Fruit fly (Drosophila melanogaster) whole organism, embryonic: ENCODE data around the gene CG2962.

ENCODE experiments used
- Adf1 ChIP-seq: fragments of 200-800 bp; sonication (Bioruptor generic); IDR thresholded peaks from 2 replicates; pipeline ENCODE4 v1.3.6; 2022; ENCODE audit warnings: missing biosample characterization, missing genetic modification characterization
- Asciz ChIP-seq: fragments of 200-800 bp; sonication (Bioruptor generic); optimal IDR thresholded peaks from 2 replicates; lab custom pipeline; 2017; ENCODE audit warnings: missing biosample characterization, mild to moderate bottlenecking, missing genetic modification characterization, missing genetic modification reagents
- Awh ChIP-seq: fragments of 200-800 bp; sonication (Bioruptor generic); IDR thresholded peaks from 2 replicates; pipeline ENCODE4, ENCODE4 v1.3.6; 2022; ENCODE audit warnings: missing biosample characterization, missing genetic modification characterization
- Bgb ChIP-seq: fragments of 200-800 bp; sonication (Bioruptor generic); IDR thresholded peaks from 2 replicates; pipeline ENCODE4 v1.3.6; 2022; ENCODE audit warnings: missing biosample characterization, missing genetic modification characterization; ENCODE audit not compliant: partially characterized antibody
- CG10543 ChIP-seq: fragments of 200-800 bp; sonication (Bioruptor generic); optimal IDR thresholded peaks from 3 replicates; lab custom pipeline; 2017; ENCODE audit warnings: missing biosample characterization, mild to moderate bottlenecking, missing genetic modification characterization, moderate library complexity
- CG11085 ChIP-seq: fragments of 200-800 bp; sonication (Bioruptor generic); IDR thresholded peaks from 2 replicates; pipeline ENCODE4 v1.3.6; 2022; ENCODE audit warnings: missing biosample characterization, missing genetic modification characterization
- CG11723 ChIP-seq: fragments of 200-800 bp; sonication (Bioruptor generic); optimal IDR thresholded peaks from 2 replicates; lab custom pipeline; 2017; ENCODE audit warnings: missing biosample characterization, mild to moderate bottlenecking, missing genetic modification characterization
- CG12744 ChIP-seq: fragments of 200-800 bp; sonication (Bioruptor generic); optimal IDR thresholded peaks from 2 replicates; lab custom pipeline; 2016; ENCODE audit warnings: missing biosample characterization, missing genetic modification characterization
- CG13123 ChIP-seq: fragments of 200-800 bp; sonication (Bioruptor generic); optimal IDR thresholded peaks from 2 replicates; lab custom pipeline; 2016; ENCODE audit warnings: missing biosample characterization, missing genetic modification characterization
- CG15479 ChIP-seq: fragments of 200-800 bp; sonication (Bioruptor generic); optimal IDR thresholded peaks from 3 replicates; lab custom pipeline; 2019; ENCODE audit warnings: missing biosample characterization, mild to moderate bottlenecking, missing genetic modification characterization, moderate library complexity
- CG2199 ChIP-seq: fragments of 200-800 bp; sonication (Bioruptor generic); IDR thresholded peaks from 3 replicates; pipeline ENCODE4 v1.3.6; 2022; ENCODE audit warnings: missing biosample characterization, missing genetic modification characterization
- CG33213 ChIP-seq: fragments of 200-800 bp; sonication (Bioruptor generic); optimal IDR thresholded peaks from 3 replicates; lab custom pipeline; 2016; ENCODE audit warnings: missing biosample characterization, missing genetic modification characterization
- CG34376 ChIP-seq: fragments of 200-800 bp; sonication (Bioruptor generic); optimal IDR thresholded peaks from 2 replicates; lab custom pipeline; 2018; ENCODE audit warnings: missing biosample characterization, mild to moderate bottlenecking, missing genetic modification characterization
- CG4328 ChIP-seq: fragments of 200-800 bp; sonication (Bioruptor generic); optimal IDR thresholded peaks from 3 replicates; lab custom pipeline; 2017; ENCODE audit warnings: missing biosample characterization, missing genetic modification reagents, missing genetic modification characterization
- CG6272 ChIP-seq: fragments of 200-800 bp; sonication (Bioruptor generic); IDR thresholded peaks from 2 replicates; pipeline ENCODE4 v1.3.6; 2022; ENCODE audit warnings: missing biosample characterization, missing genetic modification characterization
- CG7786 ChIP-seq: fragments of 200-800 bp; sonication (Bioruptor generic); optimal IDR thresholded peaks from 2 replicates; lab custom pipeline; 2016; ENCODE audit warnings: missing biosample characterization, missing genetic modification characterization
- CG8281 ChIP-seq: fragments of 200-800 bp; sonication (Bioruptor generic); optimal IDR thresholded peaks from 2 replicates; lab custom pipeline; 2018; ENCODE audit warnings: missing biosample characterization, mild to moderate bottlenecking, missing genetic modification characterization, moderate library complexity
- CG8388 ChIP-seq: fragments of 200-800 bp; sonication (Bioruptor generic); optimal IDR thresholded peaks from 2 replicates; lab custom pipeline; 2019; ENCODE audit warnings: missing biosample characterization, mild to moderate bottlenecking, missing genetic modification characterization, moderate library complexity
- CG9932 ChIP-seq: fragments of 200-800 bp; sonication (Bioruptor generic); IDR thresholded peaks from 2 replicates; pipeline ENCODE4 v1.3.6; 2022; ENCODE audit warnings: missing biosample characterization, missing genetic modification characterization
- CHES-1-like ChIP-seq: fragments of 200-800 bp; sonication (Bioruptor generic); optimal IDR thresholded peaks from 2 replicates; lab custom pipeline; 2016; ENCODE audit warnings: missing biosample characterization, missing genetic modification characterization
- D ChIP-seq, 2 experiments: fragments of 200-800 bp in 1 of 2; fragments of >200 bp in 1 of 2; sonication (Bioruptor generic) in 1 of 2; optimal IDR thresholded peaks; 2 replicates in 1 of 2; 3 replicates in 1 of 2; lab custom pipeline; 2017; ENCODE audit warnings: mild to moderate bottlenecking in 1 of 2, missing biosample characterization in 1 of 2, missing genetic modification characterization in 1 of 2, missing genetic modification reagents in 1 of 2
- Dip2 ChIP-seq: fragments of 200-800 bp; sonication (Bioruptor generic); IDR thresholded peaks from 2 replicates; pipeline ENCODE4 v1.3.6; 2022; ENCODE audit warnings: missing biosample characterization, missing genetic modification characterization
- Doc2 ChIP-seq: fragments of 200-800 bp; sonication (Bioruptor generic); IDR thresholded peaks from 2 replicates; pipeline ENCODE4 v1.3.6; 2022; ENCODE audit warnings: missing biosample characterization, missing genetic modification characterization
- Drgx ChIP-seq: fragments of 200-800 bp; sonication (Bioruptor generic); IDR thresholded peaks from 2 replicates; pipeline ENCODE4 v1.3.6; 2022; ENCODE audit warnings: missing biosample characterization, missing genetic modification characterization
- Ets97D ChIP-seq: fragments of 200-800 bp; sonication (Bioruptor generic); optimal IDR thresholded peaks from 3 replicates; lab custom pipeline; 2016; ENCODE audit warnings: missing biosample characterization, missing genetic modification characterization
- H2.0 ChIP-seq: fragments of 200-800 bp; sonication (Bioruptor generic); IDR thresholded peaks from 2 replicates; pipeline ENCODE4 v1.3.6; 2022; ENCODE audit warnings: missing biosample characterization, missing genetic modification characterization
- Max ChIP-seq: fragments of 200-800 bp; sonication (Bioruptor generic); optimal IDR thresholded peaks from 2 replicates; lab custom pipeline; 2016; ENCODE audit warnings: missing biosample characterization, mild to moderate bottlenecking, missing genetic modification characterization
- NK7.1 ChIP-seq: fragments of 200-800 bp; sonication (Bioruptor generic); optimal IDR thresholded peaks from 3 replicates; lab custom pipeline; 2016; ENCODE audit warnings: missing biosample characterization, missing genetic modification characterization
- Ptx1 ChIP-seq: fragments of 200-800 bp; sonication (Bioruptor generic); IDR thresholded peaks from 2 replicates; pipeline ENCODE4 v1.3.6; 2022; ENCODE audit warnings: missing biosample characterization, missing genetic modification characterization
- Six4 ChIP-seq: fragments of 200-800 bp; sonication (Bioruptor generic); optimal IDR thresholded peaks from 2 replicates; lab custom pipeline; 2016; ENCODE audit warnings: missing biosample characterization, missing genetic modification characterization
- Sry-δ ChIP-seq: fragments of 200-800 bp; sonication (Bioruptor generic); optimal IDR thresholded peaks from 2 replicates; lab custom pipeline; 2016; ENCODE audit warnings: missing biosample characterization, missing genetic modification characterization
- Taf1 ChIP-seq: fragments of 200-800 bp; sonication (Bioruptor generic); IDR thresholded peaks from 2 replicates; pipeline ENCODE4 v1.3.6; 2022; ENCODE audit warnings: missing biosample characterization, missing genetic modification characterization
- Trl ChIP-seq, 3 experiments: fragments of >200 bp in 2 of 3; fragments of 200-800 bp in 1 of 3; sonication (Bioruptor generic) in 1 of 3; optimal IDR thresholded peaks; 2 replicates in 1 of 3; 3 replicates in 2 of 3; lab custom pipeline; 2016 to 2017; ENCODE audit warnings: missing biosample characterization in 1 of 3, missing genetic modification characterization in 1 of 3
- amos ChIP-seq: fragments of 200-800 bp; sonication (Bioruptor generic); IDR thresholded peaks from 2 replicates; pipeline ENCODE4 v1.3.6; 2022; ENCODE audit warnings: missing biosample characterization, missing genetic modification characterization; ENCODE audit not compliant: partially characterized antibody
- ato ChIP-seq: fragments of 200-800 bp; sonication (Bioruptor generic); IDR thresholded peaks from 2 replicates; pipeline ENCODE4 v1.3.6; 2022; ENCODE audit warnings: missing biosample characterization, missing genetic modification characterization; ENCODE audit not compliant: partially characterized antibody
- br ChIP-seq: fragments of >200 bp; optimal IDR thresholded peaks from 2 replicates; lab custom pipeline; 2017
- danr ChIP-seq: fragments of 200-800 bp; sonication (Bioruptor generic); IDR thresholded peaks from 2 replicates; pipeline ENCODE4 v1.3.6; 2022; ENCODE audit warnings: missing biosample characterization, missing genetic modification characterization
- grau ChIP-seq: fragments of 200-800 bp; optimal IDR thresholded peaks from 3 replicates; lab custom pipeline; 2019; ENCODE audit warnings: missing biosample characterization, mild to moderate bottlenecking, missing genetic modification characterization, moderate library complexity
- gsb ChIP-seq: fragments of 200-800 bp; sonication (Bioruptor generic); IDR thresholded peaks from 2 replicates; pipeline ENCODE4 v1.3.6; 2022; ENCODE audit warnings: missing biosample characterization, missing genetic modification characterization
- gt ChIP-seq: fragments of 200-800 bp; sonication (Bioruptor generic); IDR thresholded peaks from 2 replicates; pipeline ENCODE4 v1.3.6; 2022; ENCODE audit warnings: missing biosample characterization, missing genetic modification characterization
- hbn ChIP-seq: fragments of 200-800 bp; sonication (Bioruptor generic); IDR thresholded peaks from 2 replicates; pipeline ENCODE4 v1.3.6; 2022; ENCODE audit warnings: missing biosample characterization, missing genetic modification characterization; ENCODE audit not compliant: partially characterized antibody
- nerfin-1 ChIP-seq: fragments of 200-800 bp; sonication (Bioruptor generic); optimal IDR thresholded peaks from 3 replicates; lab custom pipeline; 2019; ENCODE audit warnings: missing biosample characterization, mild to moderate bottlenecking, missing genetic modification characterization, moderate library complexity
- nerfin-2 ChIP-seq: fragments of 200-800 bp; sonication (Bioruptor generic); IDR thresholded peaks from 2 replicates; pipeline ENCODE4 v1.3.6; 2022; ENCODE audit warnings: missing biosample characterization, missing genetic modification characterization; ENCODE audit not compliant: partially characterized antibody
- pan ChIP-seq, 4 experiments: fragments of >200 bp in 3 of 4; fragments of 200-800 bp in 1 of 4; sonication (Bioruptor generic) in 1 of 4; optimal IDR thresholded peaks in 3 of 4; IDR thresholded peaks in 1 of 4; 2 replicates each; pipeline versions ENCODE4 v1.3.6 to Lab custom; 2017 to 2022; ENCODE audit warnings: missing biosample characterization in 2 of 4, missing genetic modification characterization in 2 of 4, mixed read lengths in 1 of 4
- pzg ChIP-seq: fragments of 200-800 bp; sonication (Bioruptor generic); optimal IDR thresholded peaks from 3 replicates; lab custom pipeline; 2018; ENCODE audit warnings: missing biosample characterization, mild to moderate bottlenecking, missing genetic modification characterization, moderate library complexity
- stc ChIP-seq: fragments of 200-800 bp; sonication (Bioruptor generic); IDR thresholded peaks from 2 replicates; pipeline ENCODE4 v1.3.6; 2022; ENCODE audit warnings: missing biosample characterization, missing genetic modification characterization
- unc-4 ChIP-seq: fragments of 200-800 bp; sonication (Bioruptor generic); IDR thresholded peaks from 2 replicates; pipeline ENCODE4 v1.3.6; 2022; ENCODE audit warnings: missing biosample characterization, missing genetic modification characterization; ENCODE audit not compliant: partially characterized antibody

The CG2962 gene

dm6 chrX:10265213-10266017 lies 49.0 kb upstream of the CG2962 start, which contains the start of gene CG12643 (continued):
- TF ChIP-seq Adf1 (GFP tag; lab: Robert Waterston, UW) (peak; percentile 30), CHES-1-like (GFP tag; lab: Kevin White, UChicago) (peak; percentile 92), CG11085 (GFP tag; lab: Robert Waterston, UW) (peak; percentile 73), D (optimal IDR thresholded peaks at IDR 0.05; lab: Kevin White, UChicago) (no peak), D (GFP tag; optimal IDR thresholded peaks at IDR 0.05; lab: Kevin White, UChicago) (peak; percentile 94), stc (peak; percentile 92), Max (GFP tag; lab: Kevin White, UChicago) (peak; percentile 64), CG34376 (GFP tag; lab: Kevin White, UChicago) (peak; percentile 83), CG15479 (no peak), Ets97D (GFP tag; lab: Kevin White, UChicago) (peak; percentile 73), pan (optimal IDR thresholded peaks at IDR 0.05; lab: Kevin White, UChicago) (peak in 1 of 2 experiments; percentile 26), pan (GFP tag; optimal IDR thresholded peaks at IDR 0.05 in 1 of 2, IDR thresholded peaks at IDR 0.05 in 1 of 2) (peak; percentile 51 to 93), CG13123 (GFP tag; lab: Kevin White, UChicago) (peak; percentile 66), br (lab: Kevin White, UChicago) (no peak), NK7.1 (GFP tag; lab: Kevin White, UChicago) (peak; percentile 86), Awh (GFP tag; lab: Robert Waterston, UW) (peak; percentile 96), H2.0 (GFP tag; lab: Robert Waterston, UW) (peak; percentile 90), CG4328 (GFP tag; lab: Kevin White, UChicago) (peak; percentile 88), Dip2 (peak; percentile 26), CG8281 (tag; lab: Kevin White, UChicago) (peak; percentile 46), Bgb (no peak), grau (peak; percentile 85), CG2199 (GFP tag; lab: Robert Waterston, UW) (peak; percentile 92), CG12744 (GFP tag; lab: Kevin White, UChicago) (peak; percentile 65), danr (peak; percentile 74), Ptx1 (GFP tag; lab: Robert Waterston, UW) (peak; percentile 92), CG11723 (GFP tag; lab: Kevin White, UChicago) (peak; percentile 66), CG6272 (peak; percentile 75), nerfin-1 (peak; percentile 72), nerfin-2 (GFP tag; lab: Robert Waterston, UW) (no peak), Trl (optimal IDR thresholded peaks at IDR 0.05; lab: Kevin White, UChicago) (peak; percentile 16 to 40), Trl (GFP tag; optimal IDR thresholded peaks at IDR 0.05; lab: Kevin White, UChicago) (peak; percentile 89), Asciz (GFP tag; lab: Kevin White, UChicago) (peak; percentile 77), Taf1 (peak; percentile 68), hbn (GFP tag; lab: Robert Waterston, UW) (no peak), gsb (GFP tag; lab: Robert Waterston, UW) (peak; percentile 81), CG9932 (peak; percentile 69), ato (no peak), Six4 (peak; percentile 85), gt (GFP tag; lab: Robert Waterston, UW) (peak; percentile 83), CG7786 (GFP tag; lab: Kevin White, UChicago) (peak; percentile 94), amos (no peak), pzg (peak; percentile 5), unc-4 (GFP tag; lab: Robert Waterston, UW) (no peak), Doc2 (GFP tag; lab: Robert Waterston, UW) (peak; percentile 70; the same call in 1 of the 2 replicates), Drgx (peak; percentile 97), CG8388 (GFP tag; lab: Kevin White, UChicago) (peak; percentile 87), CG10543 (GFP tag; lab: Kevin White, UChicago) (peak; percentile 96), CG33213 (GFP tag; lab: Kevin White, UChicago) (peak; percentile 90), Sry-δ (GFP tag; lab: Kevin White, UChicago) (peak; percentile 62)
